Worm (Caenorhabditis elegans) whole organism, young adult: Measurements from ENCODE around the gene smrc-1.

Source experiments
- B0019.2 ChIP-seq: fragments of 200-800 bp; sonication (Bioruptor generic); conservative IDR thresholded peaks from 2 replicates; pipeline ENCODE4 v1.3.6; 2022; ENCODE audit warnings: missing genetic modification reagents, missing genetic modification characterization, missing compliant biosample characterization
- C17E4.6 ChIP-seq: fragments of 200-800 bp; sonication (Bioruptor generic); IDR thresholded peaks from 2 replicates; pipeline ENCODE4 v1.3.6; 2022; ENCODE audit warnings: missing genetic modification reagents, missing genetic modification characterization, missing compliant biosample characterization
- D2030.7 ChIP-seq: fragments of 200-800 bp; sonication (Bioruptor generic); IDR thresholded peaks from 2 replicates; pipeline ENCODE4 v1.3.6; 2022; ENCODE audit warnings: missing genetic modification reagents, missing genetic modification characterization, missing compliant biosample characterization
- F37B4.10 ChIP-seq: fragments of 200-800 bp; sonication (Bioruptor generic); IDR thresholded peaks from 2 replicates; pipeline ENCODE4 v1.3.6; 2022; ENCODE audit warnings: missing genetic modification characterization, missing compliant biosample characterization
- F49E8.2 ChIP-seq: sonication (generic microtip); optimal IDR thresholded peaks from 3 replicates; lab custom pipeline; 2017; ENCODE audit warnings: missing genetic modification characterization, mild to moderate bottlenecking, missing compliant biosample characterization, antibody characterized with exemption, moderate library complexity; ENCODE audit not compliant: insufficient read depth
- F57A8.1 ChIP-seq: fragments of 200-800 bp; sonication (Bioruptor generic); optimal IDR thresholded peaks from 2 replicates; lab custom pipeline; 2018; ENCODE audit warnings: mild to moderate bottlenecking, missing genetic modification characterization, moderate library complexity, missing compliant biosample characterization
- K12H6.12 ChIP-seq: fragments of 200-800 bp; sonication (Bioruptor generic); optimal IDR thresholded peaks from 2 replicates; lab custom pipeline; 2018; ENCODE audit warnings: mild to moderate bottlenecking, missing genetic modification characterization, missing compliant biosample characterization
- ama-1 ChIP-seq, 3 experiments: fragments of 150-350 bp in 1 of 3; sonication (generic microtip) in 2 of 3; optimal IDR thresholded peaks; 2 replicates each; lab custom pipeline; 2014 to 2018; ENCODE audit warnings: missing biosample characterization in 2 of 3, missing genetic modification characterization in 2 of 3, missing genetic modification reagents in 2 of 3
- athp-1 ChIP-seq: sonication (generic microtip); optimal IDR thresholded peaks from 2 replicates; lab custom pipeline; 2017; ENCODE audit warnings: mild to moderate bottlenecking, missing genetic modification characterization, missing compliant biosample characterization
- attf-3 ChIP-seq: fragments of 200-800 bp; sonication (Bioruptor generic); conservative IDR thresholded peaks from 2 replicates; pipeline ENCODE4 v1.3.6; 2022; ENCODE audit warnings: missing genetic modification reagents, missing genetic modification characterization, missing compliant biosample characterization
- cebp-1 ChIP-seq, 2 experiments: fragments of 200-800 bp in 1 of 2; sonication (Bioruptor generic) in 1 of 2; sonication (generic microtip) in 1 of 2; IDR thresholded peaks in 1 of 2; optimal IDR thresholded peaks in 1 of 2; 2 replicates each; pipeline versions ENCODE4 v1.3.6 to Lab custom; 2017 to 2022; ENCODE audit warnings: missing compliant biosample characterization in 2 of 2, missing genetic modification characterization in 2 of 2, mild to moderate bottlenecking in 1 of 2, missing genetic modification reagents in 1 of 2, moderate library complexity in 1 of 2
- ceh-100 ChIP-seq: fragments of 200-800 bp; sonication (Bioruptor generic); IDR thresholded peaks from 2 replicates; pipeline ENCODE4 v1.3.6; 2022; ENCODE audit warnings: missing genetic modification reagents, missing genetic modification characterization, missing compliant biosample characterization
- ceh-27 ChIP-seq: fragments of 200-800 bp; sonication (Bioruptor generic); optimal IDR thresholded peaks from 2 replicates; lab custom pipeline; 2018; ENCODE audit warnings: mild to moderate bottlenecking, missing genetic modification characterization, moderate library complexity, missing compliant biosample characterization
- ceh-40 ChIP-seq: fragments of 200-800 bp; sonication (Bioruptor generic); IDR thresholded peaks from 2 replicates; pipeline ENCODE4 v1.3.6; 2022; ENCODE audit warnings: missing genetic modification characterization, missing compliant biosample characterization
- dox-1 ChIP-seq: fragments of 200-800 bp; sonication (Bioruptor generic); IDR thresholded peaks from 2 replicates; pipeline ENCODE4 v1.3.6; 2022; ENCODE audit warnings: missing genetic modification reagents, missing genetic modification characterization, missing compliant biosample characterization
- dpff-1 ChIP-seq: sonication (generic microtip); optimal IDR thresholded peaks from 2 replicates; lab custom pipeline; 2017; ENCODE audit warnings: mild to moderate bottlenecking, missing genetic modification characterization, missing compliant biosample characterization
- dpl-1 ChIP-seq: fragments of 150-350 bp; optimal IDR thresholded peaks from 2 replicates; lab custom pipeline; 2014; ENCODE audit warnings: missing biosample characterization, missing genetic modification reagents, missing genetic modification characterization
- egl-44 ChIP-seq: fragments of 200-800 bp; sonication (Bioruptor generic); IDR thresholded peaks from 2 replicates; pipeline ENCODE4 v1.3.6; 2022; ENCODE audit warnings: missing genetic modification reagents, missing genetic modification characterization, missing compliant biosample characterization
- ekl-4 ChIP-seq: fragments of 200-800 bp; sonication (Bioruptor generic); IDR thresholded peaks from 2 replicates; pipeline ENCODE4 v1.3.6; 2022; ENCODE audit warnings: missing genetic modification reagents, missing genetic modification characterization, missing compliant biosample characterization
- him-1 ChIP-seq: sonication (generic microtip); optimal IDR thresholded peaks from 2 replicates; lab custom pipeline; 2016; ENCODE audit warnings: missing genotype, missing genetic modification reagents, missing genetic modification characterization, missing compliant biosample characterization
- hmg-1.2 ChIP-seq: fragments of 200-800 bp; sonication (Bioruptor generic); IDR thresholded peaks from 2 replicates; pipeline ENCODE4 v1.3.6; 2022; ENCODE audit warnings: missing genetic modification reagents, missing genetic modification characterization, missing compliant biosample characterization
- hsf-1 ChIP-seq: fragments of 200-800 bp; sonication (Bioruptor generic); IDR thresholded peaks from 2 replicates; pipeline ENCODE4 v1.3.6; 2022; ENCODE audit warnings: missing genetic modification reagents, missing genetic modification characterization, missing compliant biosample characterization
- let-526 ChIP-seq: fragments of 200-800 bp; sonication (Bioruptor generic); IDR thresholded peaks from 2 replicates; pipeline ENCODE4 v1.3.6; 2022; ENCODE audit warnings: missing genetic modification reagents, missing genetic modification characterization, missing compliant biosample characterization
- lin-40 ChIP-seq: sonication (generic microtip); optimal IDR thresholded peaks from 2 replicates; lab custom pipeline; 2016; ENCODE audit warnings: missing genetic modification characterization, mild to moderate bottlenecking, missing compliant biosample characterization, missing genotype, missing genetic modification reagents
- lin-54 ChIP-seq: fragments of 200-800 bp; sonication (Bioruptor generic); optimal IDR thresholded peaks from 2 replicates; lab custom pipeline; 2018; ENCODE audit warnings: mild to moderate bottlenecking, missing genetic modification characterization, missing compliant biosample characterization
- lir-1 ChIP-seq: fragments of 200-800 bp; sonication (Bioruptor generic); conservative IDR thresholded peaks from 2 replicates; pipeline ENCODE4 v1.3.6; 2022; ENCODE audit warnings: missing genetic modification reagents, missing genetic modification characterization, missing compliant biosample characterization
- madf-3 ChIP-seq: fragments of 200-800 bp; sonication (Bioruptor generic); IDR thresholded peaks from 2 replicates; pipeline ENCODE4 v1.3.6; 2022; ENCODE audit warnings: missing genetic modification reagents, missing genetic modification characterization, missing compliant biosample characterization
- madf-6 ChIP-seq: fragments of 200-800 bp; sonication (Bioruptor generic); IDR thresholded peaks from 2 replicates; pipeline ENCODE4 v1.3.6; 2022; ENCODE audit warnings: missing genetic modification reagents, missing genetic modification characterization, missing compliant biosample characterization
- madf-8 ChIP-seq: fragments of 200-800 bp; sonication (Bioruptor generic); conservative IDR thresholded peaks from 2 replicates; pipeline ENCODE4 v1.3.6; 2022; ENCODE audit warnings: missing genetic modification reagents, missing genetic modification characterization, missing compliant biosample characterization
- mcd-1 ChIP-seq: fragments of 200-800 bp; sonication (Bioruptor generic); IDR thresholded peaks from 2 replicates; pipeline ENCODE4 v1.3.6; 2022; ENCODE audit warnings: missing genetic modification reagents, missing genetic modification characterization, missing compliant biosample characterization
- nfyb-1 ChIP-seq: fragments of 200-800 bp; sonication (Bioruptor generic); IDR thresholded peaks from 2 replicates; pipeline ENCODE4 v1.3.6; 2022; ENCODE audit warnings: missing genetic modification reagents, missing genetic modification characterization, missing compliant biosample characterization
- nhr-179 ChIP-seq: sonication (generic microtip); optimal IDR thresholded peaks from 2 replicates; lab custom pipeline; 2016; ENCODE audit warnings: mild to moderate bottlenecking, missing genetic modification characterization, missing compliant biosample characterization
- nhr-80 ChIP-seq: sonication (generic microtip); optimal IDR thresholded peaks from 2 replicates; lab custom pipeline; 2016; ENCODE audit warnings: missing genetic modification characterization, missing compliant biosample characterization
- pbrm-1 ChIP-seq: fragments of 200-800 bp; sonication (Bioruptor generic); IDR thresholded peaks from 2 replicates; pipeline ENCODE4 v1.3.6; 2022; ENCODE audit warnings: missing genetic modification reagents, missing genetic modification characterization, missing compliant biosample characterization
- rcor-1 ChIP-seq: fragments of 200-800 bp; sonication (Bioruptor generic); IDR thresholded peaks from 2 replicates; pipeline ENCODE4 v1.3.6; 2022; ENCODE audit warnings: missing genetic modification reagents, missing genetic modification characterization, missing compliant biosample characterization
- repo-1 ChIP-seq: sonication (generic microtip); optimal IDR thresholded peaks from 2 replicates; lab custom pipeline; 2017; ENCODE audit warnings: mild to moderate bottlenecking, missing genetic modification characterization, missing compliant biosample characterization
- sdz-38 ChIP-seq: sonication (generic microtip); optimal IDR thresholded peaks from 2 replicates; lab custom pipeline; 2016; ENCODE audit warnings: missing genotype, missing genetic modification characterization, missing compliant biosample characterization
- snpc-3.4 ChIP-seq: sonication (generic microtip); optimal IDR thresholded peaks from 2 replicates; lab custom pipeline; 2017; ENCODE audit warnings: missing genetic modification characterization, mild to moderate bottlenecking, missing compliant biosample characterization, antibody characterized with exemption, moderate library complexity, missing genotype, missing genetic modification reagents
- snpc-4 ChIP-seq, 5 experiments: fragments of 150-350 bp in 1 of 5; sonication (generic microtip) in 4 of 5; optimal IDR thresholded peaks; 2 replicates each; lab custom pipeline; 2014 to 2018; ENCODE audit warnings: missing genetic modification characterization in 5 of 5, missing biosample characterization in 3 of 5, antibody characterized with exemption in 2 of 5, mild to moderate bottlenecking in 2 of 5, missing compliant biosample characterization in 2 of 5, missing genotype in 2 of 5, moderate library complexity in 2 of 5, missing genetic modification reagents in 1 of 5
- tbp1 ChIP-seq: fragments of 200-800 bp; sonication (Bioruptor generic); optimal IDR thresholded peaks from 2 replicates; lab custom pipeline; 2018; ENCODE audit warnings: mild to moderate bottlenecking, missing genetic modification characterization, missing compliant biosample characterization
- tlf-1 ChIP-seq: fragments of 200-800 bp; sonication (Bioruptor generic); optimal IDR thresholded peaks from 2 replicates; lab custom pipeline; 2018; ENCODE audit warnings: mild to moderate bottlenecking, missing genetic modification characterization, missing compliant biosample characterization
- xnd-1 ChIP-seq: sonication (generic microtip); optimal IDR thresholded peaks from 2 replicates; lab custom pipeline; 2016; ENCODE audit warnings: missing genotype, missing genetic modification reagents, missing genetic modification characterization, missing compliant biosample characterization
- ztf-18 ChIP-seq: sonication (generic microtip); optimal IDR thresholded peaks from 2 replicates; lab custom pipeline; 2016; ENCODE audit warnings: missing genotype, mild to moderate bottlenecking, missing genetic modification characterization, missing compliant biosample characterization
- ztf-26 ChIP-seq: sonication (generic microtip); optimal IDR thresholded peaks from 2 replicates; lab custom pipeline; 2017; ENCODE audit warnings: missing genetic modification characterization, missing compliant biosample characterization
- ztf-28 ChIP-seq: fragments of 200-800 bp; sonication (Bioruptor generic); IDR thresholded peaks from 2 replicates; pipeline ENCODE4 v1.3.6; 2022; ENCODE audit warnings: missing genetic modification reagents, missing genetic modification characterization, missing compliant biosample characterization
- ztf-3 ChIP-seq: fragments of 200-800 bp; sonication (Bioruptor generic); optimal IDR thresholded peaks from 2 replicates; lab custom pipeline; 2018; ENCODE audit warnings: mild to moderate bottlenecking, missing genetic modification characterization, missing compliant biosample characterization

The smrc-1 gene

ce11 chrIII:6344737-6345136, 46.0 kb upstream of the smrc-1 start (continued):
- TF ChIP-seq repo-1 (tag; lab: Kevin White, UChicago) (peak; percentile 63), hsf-1 (GFP tag; lab: Robert Waterston, UW) (peak; percentile 47; the same call in 1 of the 2 replicates), xnd-1 (peak; percentile 27), madf-3 (GFP tag; lab: Robert Waterston, UW) (0 out of 2 replicates have a peak, but pooled peaks have one; percentile 44), nhr-179 (tag; lab: Kevin White, UChicago) (no peak), athp-1 (peak; percentile 69), ztf-28 (no peak), sdz-38 (tag; lab: Kevin White, UChicago) (no peak), ceh-27 (GFP tag; lab: Kevin White, UChicago) (peak; percentile 72), F37B4.10 (GFP tag; lab: Robert Waterston, UW) (no peak), madf-8 (GFP tag; lab: Robert Waterston, UW) (no peak; the same call in 1 of the 2 replicates), dpl-1 (peak; percentile 17), ceh-100 (GFP tag; lab: Robert Waterston, UW) (0 out of 2 replicates have a peak, but pooled peaks have one; percentile 15), nfyb-1 (GFP tag; lab: Robert Waterston, UW) (0 out of 2 replicates have a peak, but pooled peaks have one; percentile 38), attf-3 (GFP tag; lab: Robert Waterston, UW) (peak; percentile 58), ceh-40 (0 out of 2 replicates have a peak, but pooled peaks have one; percentile 9), lin-40 (tag; lab: Kevin White, UChicago) (peak; percentile 76), snpc-3.4 (tag; lab: Kevin White, UChicago) (no peak), dox-1 (GFP tag; lab: Robert Waterston, UW) (peak; percentile 84), F49E8.2 (tag; lab: Kevin White, UChicago) (peak; percentile 58), B0019.2 (GFP tag; lab: Robert Waterston, UW) (peak; percentile 57), C17E4.6 (0 out of 2 replicates have a peak, but pooled peaks have one; percentile 8), ztf-3 (GFP tag; lab: Kevin White, UChicago) (no peak), ekl-4 (GFP tag; lab: Robert Waterston, UW) (peak; percentile 80), mcd-1 (GFP tag; lab: Robert Waterston, UW) (peak; percentile 63; the same call in 1 of the 2 replicates), egl-44 (GFP tag; lab: Robert Waterston, UW) (no peak), dpff-1 (tag; lab: Kevin White, UChicago) (no peak), ama-1 (optimal IDR thresholded peaks at IDR 0.05; lab: Kevin White, UChicago) (no peak), ama-1 (GFP tag; optimal IDR thresholded peaks at IDR 0.05; lab: Kevin White, UChicago) (no peak), ztf-18 (tag; lab: Kevin White, UChicago) (peak; percentile 38), K12H6.12 (peak; percentile 80), lir-1 (GFP tag; lab: Robert Waterston, UW) (peak; percentile 57; the same call in 1 of the 2 replicates), F57A8.1 (GFP tag; lab: Kevin White, UChicago) (no peak), pbrm-1 (GFP tag; lab: Robert Waterston, UW) (peak; percentile 83), D2030.7 (GFP tag; lab: Robert Waterston, UW) (peak; percentile 85), cebp-1 (GFP tag; IDR thresholded peaks at IDR 0.05; lab: Robert Waterston, UW) (no peak), cebp-1 (tag; optimal IDR thresholded peaks at IDR 0.05; lab: Kevin White, UChicago) (peak; percentile 74), tlf-1 (peak; percentile 54), hmg-1.2 (GFP tag; lab: Robert Waterston, UW) (peak; percentile 97), lin-54 (GFP tag; lab: Kevin White, UChicago) (peak; percentile 70), nhr-80 (tag; lab: Kevin White, UChicago) (peak; percentile 47), rcor-1 (GFP tag; lab: Robert Waterston, UW) (peak; percentile 73), let-526 (GFP tag; lab: Robert Waterston, UW) (peak; percentile 61; the same call in 1 of the 2 replicates), snpc-4 (GFP tag; optimal IDR thresholded peaks at IDR 0.05; lab: Kevin White, UChicago) (no peak), snpc-4 (tag; optimal IDR thresholded peaks at IDR 0.05; lab: Kevin White, UChicago) (peak in 3 of 4 experiments; percentile 52 to 81 (median 62)), madf-6 (GFP tag; lab: Robert Waterston, UW) (peak; percentile 83), ztf-26 (peak; percentile 13), him-1 (tag; lab: Kevin White, UChicago) (peak; percentile 26), tbp1 (peak; percentile 57)
